Fruit fly (Drosophila melanogaster) whole organism, embryonic: ENCODE results near the gene CG16798.
A peak's percentile ranks its signal among the peaks of the same experiment; 100 is the strongest.

Experiments used
- Ada2b ChIP-seq: fragments of 200-800 bp; sonication (Bioruptor generic); IDR thresholded peaks from 2 replicates; pipeline ENCODE4 v1.3.6; 2022; ENCODE audit warnings: missing biosample characterization, missing genetic modification characterization
- Atf6 ChIP-seq: fragments of 200-800 bp; sonication (Bioruptor generic); IDR thresholded peaks from 2 replicates; pipeline ENCODE4 v1.3.6; 2022; ENCODE audit warnings: missing biosample characterization, missing genetic modification characterization
- C15 ChIP-seq: fragments of 200-800 bp; sonication (Bioruptor generic); IDR thresholded peaks from 3 replicates; pipeline ENCODE4 v1.3.6; 2022; ENCODE audit warnings: missing biosample characterization, missing genetic modification characterization
- CG10979 ChIP-seq: fragments of 200-800 bp; sonication (Bioruptor generic); optimal IDR thresholded peaks from 2 replicates; lab custom pipeline; 2018; ENCODE audit warnings: missing biosample characterization, mild to moderate bottlenecking, missing genetic modification characterization, moderate library complexity
- CG11085 ChIP-seq: fragments of 200-800 bp; sonication (Bioruptor generic); IDR thresholded peaks from 2 replicates; pipeline ENCODE4 v1.3.6; 2022; ENCODE audit warnings: missing biosample characterization, missing genetic modification characterization
- CG12071 ChIP-seq: fragments of 200-800 bp; sonication (Bioruptor generic); optimal IDR thresholded peaks from 3 replicates; lab custom pipeline; 2018; ENCODE audit warnings: missing biosample characterization, mild to moderate bottlenecking, missing genetic modification characterization
- CG12219 ChIP-seq: fragments of 200-800 bp; sonication (Bioruptor generic); optimal IDR thresholded peaks from 3 replicates; lab custom pipeline; 2018; ENCODE audit warnings: missing biosample characterization, mild to moderate bottlenecking, missing genetic modification characterization
- CG12391 ChIP-seq: fragments of 200-800 bp; sonication (Bioruptor generic); optimal IDR thresholded peaks from 3 replicates; lab custom pipeline; 2018; ENCODE audit warnings: missing biosample characterization, mild to moderate bottlenecking, missing genetic modification characterization, moderate library complexity
- CG12659 ChIP-seq: fragments of 200-800 bp; sonication (Bioruptor generic); optimal IDR thresholded peaks from 3 replicates; lab custom pipeline; 2017; ENCODE audit warnings: mild to moderate bottlenecking, missing biosample characterization, missing genetic modification reagents, missing genetic modification characterization
- CG14441 ChIP-seq: fragments of 200-800 bp; sonication (Bioruptor generic); IDR thresholded peaks from 2 replicates; pipeline ENCODE4 v1.3.6; 2022; ENCODE audit warnings: missing biosample characterization, missing genetic modification characterization
- CG15696 ChIP-seq: fragments of 200-800 bp; sonication (Bioruptor generic); optimal IDR thresholded peaks from 2 replicates; lab custom pipeline; 2019; ENCODE audit warnings: missing biosample characterization, mild to moderate bottlenecking, missing genetic modification characterization, moderate library complexity
- CG1603 ChIP-seq: fragments of 200-800 bp; sonication (Bioruptor generic); optimal IDR thresholded peaks from 2 replicates; lab custom pipeline; 2019; ENCODE audit warnings: missing biosample characterization, mild to moderate bottlenecking, missing genetic modification characterization, moderate library complexity
- CG1647 ChIP-seq: fragments of 200-800 bp; sonication (Bioruptor generic); optimal IDR thresholded peaks from 3 replicates; lab custom pipeline; 2016; ENCODE audit warnings: missing biosample characterization, missing genetic modification characterization
- CG18764 ChIP-seq: fragments of 200-800 bp; sonication (Bioruptor generic); optimal IDR thresholded peaks from 3 replicates; lab custom pipeline; 2016; ENCODE audit warnings: missing biosample characterization, missing genetic modification characterization
- CG2199 ChIP-seq: fragments of 200-800 bp; sonication (Bioruptor generic); IDR thresholded peaks from 3 replicates; pipeline ENCODE4 v1.3.6; 2022; ENCODE audit warnings: missing biosample characterization, missing genetic modification characterization
- CG4820 ChIP-seq: fragments of 200-800 bp; sonication (Bioruptor generic); optimal IDR thresholded peaks from 3 replicates; lab custom pipeline; 2016; ENCODE audit warnings: missing biosample characterization, missing genetic modification characterization
- CG6689 ChIP-seq: fragments of 200-800 bp; sonication (Bioruptor generic); IDR thresholded peaks from 2 replicates; pipeline ENCODE4 v1.3.6; 2022; ENCODE audit warnings: missing biosample characterization, missing genetic modification characterization
- CG7372 ChIP-seq: fragments of 200-800 bp; sonication (Bioruptor generic); IDR thresholded peaks from 2 replicates; pipeline ENCODE4 v1.3.6; 2022; ENCODE audit warnings: missing biosample characterization, missing genetic modification characterization
- CG7556 ChIP-seq: fragments of 200-800 bp; sonication (Bioruptor generic); optimal IDR thresholded peaks from 2 replicates; lab custom pipeline; 2017; ENCODE audit warnings: missing biosample characterization, mild to moderate bottlenecking, missing genetic modification characterization
- Dbx ChIP-seq: fragments of 200-800 bp; sonication (Bioruptor generic); IDR thresholded peaks from 3 replicates; pipeline ENCODE4 v1.3.6; 2022; ENCODE audit warnings: missing biosample characterization, missing genetic modification characterization
- Dll ChIP-seq: fragments of 200-800 bp; sonication (Bioruptor generic); IDR thresholded peaks from 4 replicates; pipeline ENCODE4 v1.3.6; 2022; ENCODE audit warnings: missing biosample characterization, missing genetic modification characterization; ENCODE audit not compliant: partially characterized antibody
- Drgx ChIP-seq: fragments of 200-800 bp; sonication (Bioruptor generic); IDR thresholded peaks from 2 replicates; pipeline ENCODE4 v1.3.6; 2022; ENCODE audit warnings: missing biosample characterization, missing genetic modification characterization
- E2f2 ChIP-seq: fragments of 200-800 bp; sonication (Bioruptor generic); IDR thresholded peaks from 2 replicates; pipeline ENCODE4 v1.3.6; 2022; ENCODE audit warnings: missing biosample characterization, missing genetic modification characterization
- Gug ChIP-seq: fragments of 200-800 bp; sonication (Bioruptor generic); IDR thresholded peaks from 4 replicates; pipeline ENCODE4 v1.3.6; 2022; ENCODE audit warnings: missing biosample characterization, missing genetic modification characterization
- HHEX ChIP-seq: fragments of 200-800 bp; sonication (Bioruptor generic); optimal IDR thresholded peaks from 3 replicates; lab custom pipeline; 2017; ENCODE audit warnings: missing biosample characterization, mild to moderate bottlenecking, missing genetic modification characterization, missing genetic modification reagents
- Kr ChIP-seq: fragments of 200-800 bp; sonication (Bioruptor generic); optimal IDR thresholded peaks from 2 replicates; lab custom pipeline; 2017; ENCODE audit warnings: missing biosample characterization, mild to moderate bottlenecking, missing genetic modification characterization
- NFAT ChIP-seq: fragments of 200-800 bp; sonication (Bioruptor generic); IDR thresholded peaks from 2 replicates; pipeline ENCODE4 v1.3.6; 2022; ENCODE audit warnings: missing biosample characterization, missing genetic modification characterization
- NfI ChIP-seq: fragments of 200-800 bp; sonication (Bioruptor generic); optimal IDR thresholded peaks from 3 replicates; lab custom pipeline; 2018; ENCODE audit warnings: missing biosample characterization, mild to moderate bottlenecking, missing genetic modification characterization, moderate library complexity
- Sox102F ChIP-seq: fragments of 200-800 bp; sonication (Bioruptor generic); optimal IDR thresholded peaks from 2 replicates; lab custom pipeline; 2018; ENCODE audit warnings: missing biosample characterization, mild to moderate bottlenecking, missing genetic modification characterization, moderate library complexity
- Ssrp ChIP-seq: fragments of 200-800 bp; sonication (Bioruptor generic); optimal IDR thresholded peaks from 2 replicates; lab custom pipeline; 2018; ENCODE audit warnings: missing biosample characterization, mild to moderate bottlenecking, missing genetic modification characterization, moderate library complexity
- TFAM ChIP-seq: fragments of 200-800 bp; sonication (Bioruptor generic); optimal IDR thresholded peaks from 2 replicates; lab custom pipeline; 2017; ENCODE audit warnings: missing biosample characterization, missing genetic modification characterization, inconsistent platforms
- ase ChIP-seq: fragments of 200-800 bp; sonication (Bioruptor generic); IDR thresholded peaks from 3 replicates; pipeline ENCODE4 v1.3.6; 2022; ENCODE audit warnings: missing biosample characterization, missing genetic modification characterization
- bab2 ChIP-seq: fragments of 200-800 bp; sonication (Bioruptor generic); optimal IDR thresholded peaks from 2 replicates; lab custom pipeline; 2016; ENCODE audit warnings: missing biosample characterization, missing genetic modification characterization
- cad ChIP-seq: fragments of >200 bp; optimal IDR thresholded peaks from 2 replicates; lab custom pipeline; 2017; ENCODE audit warnings: missing biosample characterization, missing genetic modification characterization
- ci ChIP-seq: fragments of 200-800 bp; sonication (Bioruptor generic); IDR thresholded peaks from 3 replicates; pipeline ENCODE4 v1.3.6; 2022; ENCODE audit warnings: missing biosample characterization, missing genetic modification characterization
- cwo ChIP-seq: fragments of 200-800 bp; sonication (Bioruptor generic); optimal IDR thresholded peaks from 3 replicates; lab custom pipeline; 2017; ENCODE audit warnings: missing biosample characterization, missing genetic modification characterization, mild to moderate bottlenecking, moderate library complexity, missing genetic modification reagents
- eyg ChIP-seq: fragments of 200-800 bp; sonication (Bioruptor generic); optimal IDR thresholded peaks from 3 replicates; lab custom pipeline; 2016; ENCODE audit warnings: missing biosample characterization, missing genetic modification characterization
- fd3F ChIP-seq: fragments of 200-800 bp; sonication (Bioruptor generic); optimal IDR thresholded peaks from 2 replicates; lab custom pipeline; 2018; ENCODE audit warnings: missing biosample characterization, mild to moderate bottlenecking, missing genetic modification characterization, moderate library complexity
- gro ChIP-seq: fragments of 200-800 bp; sonication (Bioruptor generic); optimal IDR thresholded peaks from 2 replicates; lab custom pipeline; 2016; ENCODE audit warnings: missing biosample characterization, missing genetic modification characterization
- gt ChIP-seq: fragments of 200-800 bp; sonication (Bioruptor generic); IDR thresholded peaks from 2 replicates; pipeline ENCODE4 v1.3.6; 2022; ENCODE audit warnings: missing biosample characterization, missing genetic modification characterization
- jing ChIP-seq: fragments of 200-800 bp; sonication (Bioruptor generic); optimal IDR thresholded peaks from 2 replicates; lab custom pipeline; 2018; ENCODE audit warnings: missing biosample characterization, mild to moderate bottlenecking, missing genetic modification characterization
- jumu ChIP-seq: fragments of 200-800 bp; sonication (Bioruptor generic); optimal IDR thresholded peaks from 3 replicates; lab custom pipeline; 2016; ENCODE audit warnings: missing biosample characterization, missing genetic modification characterization
- lbe ChIP-seq: fragments of 200-800 bp; sonication (Bioruptor generic); optimal IDR thresholded peaks from 2 replicates; lab custom pipeline; 2016; ENCODE audit warnings: missing biosample characterization, mild to moderate bottlenecking, missing genetic modification characterization
- lmd ChIP-seq: fragments of 200-800 bp; sonication (Bioruptor generic); IDR thresholded peaks from 2 replicates; pipeline ENCODE4 v1.3.6; 2022; ENCODE audit warnings: missing biosample characterization, missing genetic modification characterization
- otp ChIP-seq: fragments of 200-800 bp; sonication (Bioruptor generic); IDR thresholded peaks from 3 replicates; pipeline ENCODE4, ENCODE4 v1.3.6; 2022; ENCODE audit warnings: missing biosample characterization, missing genetic modification characterization
- ranshi ChIP-seq: fragments of 200-800 bp; sonication (Bioruptor generic); IDR thresholded peaks from 2 replicates; pipeline ENCODE4 v1.3.6; 2022; ENCODE audit warnings: missing biosample characterization, missing genetic modification characterization
- ssp ChIP-seq: fragments of 200-800 bp; sonication (Bioruptor generic); IDR thresholded peaks from 2 replicates; pipeline ENCODE4 v1.3.6; 2022; ENCODE audit warnings: missing biosample characterization, missing genetic modification characterization
- stc ChIP-seq: fragments of 200-800 bp; sonication (Bioruptor generic); IDR thresholded peaks from 2 replicates; pipeline ENCODE4 v1.3.6; 2022; ENCODE audit warnings: missing biosample characterization, missing genetic modification characterization
- tin ChIP-seq: fragments of 200-800 bp; sonication (Bioruptor generic); optimal IDR thresholded peaks from 3 replicates; lab custom pipeline; 2016; ENCODE audit warnings: missing biosample characterization, missing genetic modification characterization
- tll ChIP-seq, 2 experiments: fragments of 200-800 bp in 1 of 2; fragments of >200 bp in 1 of 2; sonication (Bioruptor generic) in 1 of 2; optimal IDR thresholded peaks; 2 replicates each; lab custom pipeline; 2017 to 2019; ENCODE audit warnings: missing biosample characterization in 2 of 2, missing genetic modification characterization in 2 of 2, mild to moderate bottlenecking in 1 of 2, moderate library complexity in 1 of 2
- vnd ChIP-seq: fragments of 200-800 bp; sonication (Bioruptor generic); IDR thresholded peaks from 3 replicates; pipeline ENCODE4 v1.3.6; 2022; ENCODE audit warnings: missing biosample characterization, missing genetic modification characterization; ENCODE audit not compliant: partially characterized antibody

The CG16798 gene

DNA sequence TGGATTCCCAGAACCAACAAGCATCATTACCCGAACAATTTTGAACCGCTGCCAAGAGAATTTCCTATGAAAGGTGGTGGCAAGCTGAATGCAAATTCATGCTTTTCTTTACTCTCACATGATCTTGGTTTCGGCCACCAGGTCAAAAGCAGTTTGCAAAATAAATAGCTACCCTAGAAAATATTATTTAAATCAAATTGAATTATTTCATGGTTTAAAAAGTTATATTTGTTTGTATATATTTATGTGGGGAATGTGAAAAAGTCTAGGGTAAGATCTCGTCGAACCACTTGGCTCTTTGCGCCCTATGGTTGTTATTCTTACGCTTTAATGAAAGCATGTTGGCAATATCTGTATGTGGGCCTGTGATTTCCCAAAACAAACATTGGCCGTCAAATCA lies 30.4 kb downstream of the CG16798 start (continued):
- TF ChIP-seq ranshi (GFP tag; lab: Robert Waterston, UW) = peak; percentile 41; the same call in 1 of the 2 replicates
- TF ChIP-seq cad (GFP tag; lab: Kevin White, UChicago) = no peak
- TF ChIP-seq NfI (GFP tag; lab: Kevin White, UChicago) = no peak
- TF ChIP-seq CG12391 (tag; lab: Kevin White, UChicago) = no peak
- no peak for TF ChIP-seq jing (GFP tag; lab: Kevin White, UChicago)
- no peak for TF ChIP-seq Dll (GFP tag; lab: Robert Waterston, UW)
- peak; percentile 52 for TF ChIP-seq Sox102F
- no peak for TF ChIP-seq jumu (GFP tag; lab: Kevin White, UChicago)
- TF ChIP-seq CG6689 (GFP tag; lab: Robert Waterston, UW) = peak; percentile 24; the same call in 1 of the 2 replicates
- TF ChIP-seq CG14441 (GFP tag; lab: Robert Waterston, UW) = peak; percentile 24; the same call in 1 of the 2 replicates
- TF ChIP-seq CG15696 (tag; lab: Kevin White, UChicago) = no peak
- no peak for TF ChIP-seq Kr (GFP tag; lab: Kevin White, UChicago)
- TF ChIP-seq CG1647 (GFP tag; lab: Kevin White, UChicago) = no peak
- no peak for TF ChIP-seq tin (GFP tag; lab: Kevin White, UChicago)
- no peak for TF ChIP-seq CG4820 (GFP tag; lab: Kevin White, UChicago)
- no peak for TF ChIP-seq CG18764 (GFP tag; lab: Kevin White, UChicago)
- TF ChIP-seq fd3F (GFP tag; lab: Kevin White, UChicago) = no peak
- no peak for TF ChIP-seq otp (GFP tag; lab: Robert Waterston, UW)
- TF ChIP-seq NFAT (GFP tag; lab: Robert Waterston, UW) = no peak
- no peak for TF ChIP-seq ase
- TF ChIP-seq Drgx (GFP tag; lab: Robert Waterston, UW) = peak; percentile 49
- TF ChIP-seq Atf6 (GFP tag; lab: Robert Waterston, UW) = no peak
- no peak for TF ChIP-seq Dbx (GFP tag; lab: Robert Waterston, UW)
- no peak for TF ChIP-seq cwo (GFP tag; lab: Kevin White, UChicago)
- TF ChIP-seq gro (GFP tag; lab: Kevin White, UChicago) = no peak
- no peak for TF ChIP-seq lbe
- TF ChIP-seq CG7556 (GFP tag; lab: Kevin White, UChicago) = no peak
- TF ChIP-seq ssp (GFP tag; lab: Robert Waterston, UW) = no peak
- TF ChIP-seq stc (GFP tag; lab: Robert Waterston, UW) = 0 out of 2 replicates have a peak, but pooled peaks have one; percentile 11
- TF ChIP-seq CG12659 = no peak
- TF ChIP-seq bab2 = no peak
- TF ChIP-seq CG2199 = no peak
- TF ChIP-seq E2f2 = peak; percentile 24; the same call in 1 of the 2 replicates
- TF ChIP-seq ci = peak; percentile 50; the same call in 1 of the 3 replicates
- no peak for TF ChIP-seq eyg
- no peak for TF ChIP-seq CG11085 (GFP tag; lab: Robert Waterston, UW)
- 0 out of 2 replicates have a peak, but pooled peaks have one; percentile 9 for TF ChIP-seq Ada2b (GFP tag; lab: Robert Waterston, UW)
- TF ChIP-seq HHEX (GFP tag; lab: Kevin White, UChicago) = no peak
- TF ChIP-seq CG1603 = no peak
- TF ChIP-seq, all 482 proteins: peak for 23

dm6 chr2L:20349671-20350539 lies 32.3 kb downstream of the CG16798 start, which contains the start of the genes La and RtGEF:
Gene La (minus strand): TSS chr2L:20350012.
Gene RtGEF (plus strand): TSS chr2L:20350434.
- TF ChIP-seq CG12071 = no peak
- no peak for TF ChIP-seq C15 (GFP tag; lab: Robert Waterston, UW)
- no peak for TF ChIP-seq CG7372 (GFP tag; lab: Robert Waterston, UW)
- peak; percentile 10 for TF ChIP-seq Ssrp (tag; lab: Kevin White, UChicago)
- TF ChIP-seq tll (GFP tag; optimal IDR thresholded peaks at IDR 0.05; lab: Kevin White, UChicago) = peak in 1 of 2 experiments; percentile 81
- no peak for TF ChIP-seq CG12219 (GFP tag; lab: Kevin White, UChicago)
- peak; percentile 48 for TF ChIP-seq tin (GFP tag; lab: Kevin White, UChicago)
- peak; percentile 95 for TF ChIP-seq vnd (GFP tag; lab: Robert Waterston, UW)
- TF ChIP-seq lmd (GFP tag; lab: Robert Waterston, UW) = peak; percentile 38; the same call in 1 of the 2 replicates
- TF ChIP-seq TFAM (GFP tag; lab: Kevin White, UChicago) = no peak
- no peak for TF ChIP-seq gt (GFP tag; lab: Robert Waterston, UW)
- peak; percentile 8 for TF ChIP-seq CG10979
- peak; percentile 67; the same call in 2 of the 4 replicates for TF ChIP-seq Gug
